Worm (Caenorhabditis elegans) whole organism, late embryonic: ENCODE measurements around the gene ccch-1.

ENCODE experiments used
- C38D4.7 ChIP-seq: fragments of 200-800 bp; sonication (Bioruptor generic); optimal IDR thresholded peaks from 2 replicates; lab custom pipeline; 2018; ENCODE audit warnings: mild to moderate bottlenecking, missing genetic modification characterization, moderate library complexity, missing compliant biosample characterization
- K09A11.1 ChIP-seq: sonication (generic microtip); optimal IDR thresholded peaks from 2 replicates; lab custom pipeline; 2017; ENCODE audit warnings: antibody characterized with exemption, mild to moderate bottlenecking, missing genetic modification characterization, missing compliant biosample characterization; ENCODE audit not compliant: insufficient read depth
- T23F11.4 ChIP-seq: fragments of 200-800 bp; sonication (Bioruptor generic); optimal IDR thresholded peaks from 2 replicates; lab custom pipeline; 2018; ENCODE audit warnings: mild to moderate bottlenecking, missing genetic modification characterization, missing compliant biosample characterization
- ahr-1 ChIP-seq: sonication (generic microtip); optimal IDR thresholded peaks from 2 replicates; lab custom pipeline; 2016; ENCODE audit warnings: missing genetic modification characterization, missing compliant biosample characterization
- ceh-14 ChIP-seq: sonication (generic microtip); optimal IDR thresholded peaks from 2 replicates; lab custom pipeline; 2016; ENCODE audit warnings: missing genotype, missing genetic modification characterization, missing compliant biosample characterization
- ceh-2 ChIP-seq: sonication (generic microtip); optimal IDR thresholded peaks from 2 replicates; lab custom pipeline; 2016; ENCODE audit warnings: missing genotype, missing genetic modification characterization, missing compliant biosample characterization
- ceh-22 ChIP-seq: sonication (generic microtip); optimal IDR thresholded peaks from 2 replicates; lab custom pipeline; 2017; ENCODE audit warnings: missing biosample characterization, missing genetic modification characterization
- ceh-31 ChIP-seq: sonication (generic microtip); optimal IDR thresholded peaks from 2 replicates; lab custom pipeline; 2016; ENCODE audit warnings: missing genetic modification characterization, missing compliant biosample characterization
- ceh-45 ChIP-seq: fragments of 200-800 bp; sonication (Bioruptor generic); IDR thresholded peaks from 2 replicates; pipeline ENCODE4 v1.3.6; 2022; ENCODE audit warnings: missing genetic modification reagents, missing genetic modification characterization, missing compliant biosample characterization
- ceh-48 ChIP-seq: sonication (generic microtip); optimal IDR thresholded peaks from 2 replicates; lab custom pipeline; 2016; ENCODE audit warnings: missing genetic modification characterization, inconsistent platforms, missing compliant biosample characterization
- ceh-6 ChIP-seq: fragments of 200-800 bp; sonication (Bioruptor generic); optimal IDR thresholded peaks from 2 replicates; lab custom pipeline; 2018; ENCODE audit warnings: mild to moderate bottlenecking, missing genetic modification characterization, missing compliant biosample characterization
- ceh-9 ChIP-seq: sonication (generic microtip); optimal IDR thresholded peaks from 2 replicates; lab custom pipeline; 2016; ENCODE audit warnings: mild to moderate bottlenecking, missing genetic modification characterization, inconsistent platforms, missing compliant biosample characterization
- dve-1 ChIP-seq: sonication (generic microtip); optimal IDR thresholded peaks from 2 replicates; lab custom pipeline; 2017; ENCODE audit warnings: antibody characterized with exemption, mild to moderate bottlenecking, missing genetic modification characterization, missing compliant biosample characterization
- elt-4 ChIP-seq: sonication (generic microtip); optimal IDR thresholded peaks from 2 replicates; lab custom pipeline; 2016; ENCODE audit warnings: missing genetic modification characterization, missing compliant biosample characterization
- eyg-1 ChIP-seq: sonication (generic microtip); optimal IDR thresholded peaks from 2 replicates; lab custom pipeline; 2016; ENCODE audit warnings: missing genotype, missing genetic modification characterization, missing compliant biosample characterization
- hlh-13 ChIP-seq: fragments of 200-800 bp; sonication (Bioruptor generic); optimal IDR thresholded peaks from 2 replicates; lab custom pipeline; 2018; ENCODE audit warnings: mild to moderate bottlenecking, missing genetic modification characterization, missing compliant biosample characterization
- hlh-15 ChIP-seq: sonication (generic microtip); optimal IDR thresholded peaks from 2 replicates; lab custom pipeline; 2016; ENCODE audit warnings: missing genetic modification characterization, missing compliant biosample characterization
- hlh-8 ChIP-seq: sonication (generic microtip); optimal IDR thresholded peaks from 2 replicates; lab custom pipeline; 2016; ENCODE audit warnings: missing genotype, missing genetic modification characterization, missing compliant biosample characterization
- lim-6 ChIP-seq: sonication (generic microtip); optimal IDR thresholded peaks from 2 replicates; lab custom pipeline; 2016; ENCODE audit warnings: missing genetic modification characterization, missing compliant biosample characterization
- mec-3 ChIP-seq: sonication (generic microtip); optimal IDR thresholded peaks from 2 replicates; lab custom pipeline; 2016; ENCODE audit warnings: borderline replicate concordance, missing genetic modification characterization, missing compliant biosample characterization
- nhr-11 ChIP-seq: fragments of 150-350 bp; optimal IDR thresholded peaks from 2 replicates; lab custom pipeline; 2014; ENCODE audit warnings: missing biosample characterization, missing genetic modification characterization
- npax-4 ChIP-seq: sonication (generic microtip); optimal IDR thresholded peaks from 2 replicates; lab custom pipeline; 2016; ENCODE audit warnings: missing genetic modification characterization, missing compliant biosample characterization
- odd-2 ChIP-seq: sonication (generic microtip); optimal IDR thresholded peaks from 2 replicates; lab custom pipeline; 2017; ENCODE audit warnings: antibody characterized with exemption, mild to moderate bottlenecking, missing genetic modification characterization, missing compliant biosample characterization
- pat-9 ChIP-seq: fragments of 200-800 bp; sonication (Bioruptor generic); optimal IDR thresholded peaks from 2 replicates; lab custom pipeline; 2018; ENCODE audit warnings: mild to moderate bottlenecking, missing genetic modification characterization, moderate library complexity, missing compliant biosample characterization
- pax-1 ChIP-seq: fragments of 150-350 bp; optimal IDR thresholded peaks from 2 replicates; lab custom pipeline; 2014; ENCODE audit warnings: missing biosample characterization, missing genetic modification characterization
- pha-2 ChIP-seq: sonication (generic microtip); optimal IDR thresholded peaks from 2 replicates; lab custom pipeline; 2017; ENCODE audit warnings: mild to moderate bottlenecking, missing genetic modification characterization, missing compliant biosample characterization
- pha-4 ChIP-seq: fragments of 150-350 bp; optimal IDR thresholded peaks from 2 replicates; lab custom pipeline; 2018; ENCODE audit warnings: missing biosample characterization, missing genetic modification reagents, missing genetic modification characterization
- pqm-1 ChIP-seq: sonication (generic microtip); optimal IDR thresholded peaks from 2 replicates; lab custom pipeline; 2016; ENCODE audit warnings: missing genetic modification characterization, missing compliant biosample characterization
- ref-2 ChIP-seq: sonication (generic microtip); optimal IDR thresholded peaks from 2 replicates; lab custom pipeline; 2016; ENCODE audit warnings: missing genetic modification characterization, missing compliant biosample characterization
- rnt-1 ChIP-seq: sonication (generic microtip); optimal IDR thresholded peaks from 2 replicates; lab custom pipeline; 2016; ENCODE audit warnings: missing genetic modification characterization, missing compliant biosample characterization
- sdc-2 ChIP-seq: sonication (generic microtip); optimal IDR thresholded peaks from 2 replicates; lab custom pipeline; 2016; ENCODE audit warnings: missing genotype, missing genetic modification characterization, missing compliant biosample characterization
- sox-2 ChIP-seq: fragments of 200-800 bp; sonication (Bioruptor generic); IDR thresholded peaks from 2 replicates; pipeline ENCODE4 v1.3.6; 2022; ENCODE audit warnings: missing genetic modification reagents, missing genetic modification characterization, missing compliant biosample characterization
- ttx-3 ChIP-seq: sonication (generic microtip); optimal IDR thresholded peaks from 2 replicates; lab custom pipeline; 2016; ENCODE audit warnings: missing genetic modification reagents, missing genetic modification characterization, missing compliant biosample characterization
- unc-42 ChIP-seq: sonication (generic microtip); optimal IDR thresholded peaks from 2 replicates; lab custom pipeline; 2016; ENCODE audit warnings: missing genotype, missing genetic modification characterization, missing compliant biosample characterization
- unc-86 ChIP-seq: sonication (generic microtip); optimal IDR thresholded peaks from 2 replicates; lab custom pipeline; 2016; ENCODE audit warnings: missing genetic modification characterization, missing compliant biosample characterization
- zip-5 ChIP-seq: sonication (generic microtip); optimal IDR thresholded peaks from 2 replicates; lab custom pipeline; 2016; ENCODE audit warnings: missing genetic modification characterization, missing compliant biosample characterization
- ztf-16 ChIP-seq: sonication (generic microtip); optimal IDR thresholded peaks from 2 replicates; lab custom pipeline; 2017; ENCODE audit warnings: missing genetic modification characterization, missing compliant biosample characterization

The ccch-1 gene

DNA sequence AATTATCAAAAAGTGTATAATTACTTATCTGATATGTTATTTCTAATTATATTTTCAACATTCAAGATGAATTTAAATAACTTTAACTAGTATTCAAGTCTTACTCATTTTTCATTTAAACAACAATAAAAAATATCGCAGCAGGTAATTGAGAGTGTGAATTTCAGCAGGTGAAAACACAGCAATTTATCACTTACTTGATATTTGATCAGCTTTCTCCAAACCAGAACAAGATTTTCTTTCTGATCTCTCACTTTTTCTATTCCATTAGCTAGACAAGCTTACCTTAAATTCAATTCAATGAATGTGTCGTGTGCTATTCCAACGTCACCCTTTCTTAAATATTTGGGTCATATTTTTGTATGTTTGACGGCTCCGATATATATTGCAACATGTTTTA is 42.1 kb upstream of the ccch-1 start, which contains the start of gene srh-1:
Gene srh-1, plus strand, starts transcription at position 301 of the 400 bp plus-strand sequence.
- TF ChIP-seq T23F11.4 (GFP tag; lab: Kevin White, UChicago) (no peak), ceh-2 (no peak), hlh-13 (GFP tag; lab: Kevin White, UChicago) (no peak), unc-86 (tag; lab: Kevin White, UChicago) (no peak), dve-1 (tag; lab: Kevin White, UChicago) (no peak), ref-2 (tag; lab: Kevin White, UChicago) (no peak), pqm-1 (tag; lab: Kevin White, UChicago) (no peak), ceh-31 (tag; lab: Kevin White, UChicago) (no peak), odd-2 (no peak), pha-4 (no peak), ceh-14 (tag; lab: Kevin White, UChicago) (no peak), mec-3 (tag; lab: Kevin White, UChicago) (no peak), hlh-8 (no peak)

DNA sequence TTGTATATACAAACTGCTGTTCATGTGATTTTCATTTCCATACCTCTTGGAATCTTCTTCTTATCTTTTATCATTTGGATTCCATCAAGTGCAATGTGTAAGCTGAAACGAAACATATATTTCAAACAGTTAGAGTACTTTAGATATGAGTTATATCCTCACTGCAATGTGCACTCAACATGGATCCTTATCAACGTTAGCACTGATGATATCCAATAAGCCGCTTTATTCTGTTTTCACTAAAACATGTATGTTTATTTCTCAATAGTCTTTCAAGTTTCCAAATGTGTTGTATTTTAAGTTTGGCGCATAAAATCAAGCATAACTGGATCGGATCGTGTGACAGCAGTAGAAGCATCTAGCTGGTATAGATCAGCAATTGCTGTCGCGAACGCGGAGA is 41.0 kb upstream of the ccch-1 start, which contains the start of gene T11F9.10:
Gene T11F9.10, plus strand, starts transcription at position 301 of the 400 bp plus-strand sequence.
- TF ChIP-seq rnt-1 (tag; lab: Kevin White, UChicago) (no peak), ttx-3 (tag; lab: Kevin White, UChicago) (no peak), ceh-6 (no peak), ceh-31 (tag; lab: Kevin White, UChicago) (no peak), pat-9 (no peak), ahr-1 (tag; lab: Kevin White, UChicago) (no peak), C38D4.7 (GFP tag; lab: Kevin White, UChicago) (no peak), pax-1 (tag; lab: Kevin White, UChicago) (no peak), lim-6 (tag; lab: Kevin White, UChicago) (no peak), ceh-22 (tag; lab: Kevin White, UChicago) (no peak), K09A11.1 (tag; lab: Kevin White, UChicago) (no peak), ceh-9 (no peak), odd-2 (no peak), T23F11.4 (GFP tag; lab: Kevin White, UChicago) (no peak)

DNA sequence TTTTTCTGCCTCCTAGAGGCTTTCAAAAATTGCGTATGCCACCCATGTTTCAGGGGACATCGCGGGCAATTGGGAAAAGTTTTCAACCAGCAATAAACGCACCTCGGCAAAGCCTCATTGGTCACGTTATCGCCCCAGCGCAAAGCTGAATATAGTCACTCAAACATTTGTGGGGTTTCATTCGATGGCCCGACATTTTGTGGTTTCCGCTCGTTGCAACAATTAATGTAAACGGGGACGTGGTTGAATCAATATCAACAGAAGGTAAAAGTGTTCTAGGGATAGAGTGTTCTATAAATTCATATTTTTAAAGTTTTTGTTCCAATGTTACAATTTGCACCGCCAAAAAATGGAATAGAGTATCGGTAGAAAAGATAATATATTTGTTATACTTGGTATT is 39.3 kb upstream of the ccch-1 start:
- TF ChIP-seq pha-2 (no peak), mec-3 (tag; lab: Kevin White, UChicago) (no peak), rnt-1 (tag; lab: Kevin White, UChicago) (no peak), pha-4 (no peak), ceh-48 (tag; lab: Kevin White, UChicago) (no peak), K09A11.1 (tag; lab: Kevin White, UChicago) (no peak), ceh-45 (GFP tag; lab: Robert Waterston, UW) (no peak), pat-9 (no peak), C38D4.7 (GFP tag; lab: Kevin White, UChicago) (no peak), ztf-16 (tag; lab: Kevin White, UChicago) (no peak), ceh-22 (tag; lab: Kevin White, UChicago) (no peak)

DNA sequence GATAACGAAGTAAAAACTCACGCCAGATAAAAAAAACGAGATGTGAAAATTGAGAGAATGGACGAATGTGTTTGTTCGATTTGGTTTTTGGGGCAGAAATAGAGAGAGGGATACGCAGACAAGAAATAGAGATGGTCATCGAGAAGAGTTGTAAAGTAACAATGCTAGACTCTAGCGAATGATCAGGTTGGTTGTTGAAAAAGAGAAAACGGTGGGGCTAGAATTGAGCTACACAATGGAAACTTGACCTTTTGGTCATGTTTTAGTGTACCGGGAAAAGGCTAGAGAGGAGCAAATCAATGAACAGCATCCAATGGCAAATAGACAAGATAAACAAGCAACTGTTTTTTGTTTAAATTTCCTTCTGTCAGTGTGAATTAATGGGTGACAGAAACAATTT is 37.2 kb upstream of the ccch-1 start, which contains the start of gene dhs-19:
Gene dhs-19, minus strand, starts transcription at position 101 of the 400 bp plus-strand sequence.
- TF ChIP-seq lim-6 (tag; lab: Kevin White, UChicago) (no peak), sox-2 (GFP tag; lab: Robert Waterston, UW) (no peak), unc-86 (tag; lab: Kevin White, UChicago) (no peak), npax-4 (no peak), unc-42 (tag; lab: Kevin White, UChicago) (no peak), T23F11.4 (GFP tag; lab: Kevin White, UChicago) (no peak), sdc-2 (no peak)

DNA sequence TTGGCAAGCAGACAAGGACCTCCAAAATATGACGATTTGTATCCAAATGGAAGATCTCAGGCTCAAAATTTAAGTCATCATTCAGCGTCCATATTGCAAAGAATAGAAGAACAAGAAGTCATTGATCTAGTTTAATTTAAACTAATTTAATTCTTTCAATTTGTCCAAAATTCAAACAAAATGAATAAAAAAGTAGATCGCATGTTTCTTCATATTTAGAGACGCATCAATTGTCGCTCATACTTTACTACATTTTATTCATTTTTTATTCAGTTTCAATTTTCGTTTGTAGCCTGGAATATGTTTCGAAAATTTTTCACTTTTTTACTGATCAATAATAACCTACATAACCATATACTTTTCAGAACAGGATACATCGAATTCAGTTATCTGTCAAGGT is 35.2 kb upstream of the ccch-1 start, which contains the start of gene T11F9.21:
Gene T11F9.21, plus strand, starts transcription at position 301 of the 400 bp plus-strand sequence.
- no peak for TF ChIP-seq ceh-2
- no peak for TF ChIP-seq ceh-14 (tag; lab: Kevin White, UChicago)
- no peak for TF ChIP-seq dve-1 (tag; lab: Kevin White, UChicago)
- no peak for TF ChIP-seq nhr-11 (tag; lab: Kevin White, UChicago)
- TF ChIP-seq pha-2, result no peak
- no peak for TF ChIP-seq hlh-15
- no peak for TF ChIP-seq ceh-45 (GFP tag; lab: Robert Waterston, UW)
- TF ChIP-seq unc-42 (tag; lab: Kevin White, UChicago), result no peak
- no peak for TF ChIP-seq elt-4 (tag; lab: Kevin White, UChicago)
- no peak for TF ChIP-seq ahr-1 (tag; lab: Kevin White, UChicago)
- TF ChIP-seq eyg-1 (tag; lab: Kevin White, UChicago), result no peak
- no peak for TF ChIP-seq ttx-3 (tag; lab: Kevin White, UChicago)
- no peak for TF ChIP-seq ceh-48 (tag; lab: Kevin White, UChicago)
- TF ChIP-seq zip-5, result no peak
